Worm (Caenorhabditis elegans) whole organism, L4 larva: ENCODE results near the gene unk-1.

ENCODE experiments used
- aha-1 ChIP-seq: fragments of 150-350 bp; peaks from one replicate; lab custom pipeline; 2014; ENCODE audit warnings: missing biosample characterization, missing genetic modification characterization
- attf-4 ChIP-seq: sonication (generic microtip); optimal IDR thresholded peaks from 3 replicates; lab custom pipeline; 2017; ENCODE audit warnings: missing biosample characterization, missing genetic modification characterization
- ceh-28 ChIP-seq: fragments of 150-350 bp; optimal IDR thresholded peaks from 2 replicates; lab custom pipeline; 2014; ENCODE audit warnings: missing biosample characterization, missing genetic modification reagents, missing genetic modification characterization
- dpl-1 ChIP-seq: fragments of 150-350 bp; optimal IDR thresholded peaks from 2 replicates; lab custom pipeline; 2014; ENCODE audit warnings: missing biosample characterization, missing genetic modification reagents, missing genetic modification characterization
- fkh-10 ChIP-seq: fragments of 150-350 bp; optimal IDR thresholded peaks from 2 replicates; lab custom pipeline; 2014; ENCODE audit warnings: missing biosample characterization, missing genetic modification reagents, missing genetic modification characterization
- fos-1 ChIP-seq: fragments of 150-350 bp; optimal IDR thresholded peaks from 2 replicates; lab custom pipeline; 2014; ENCODE audit warnings: missing biosample characterization, missing genetic modification characterization
- hlh-11 ChIP-seq: fragments of 200-800 bp; sonication (Bioruptor generic); optimal IDR thresholded peaks from 2 replicates; lab custom pipeline; 2018; ENCODE audit warnings: mild to moderate bottlenecking, missing genetic modification characterization, missing compliant biosample characterization
- lsy-2 ChIP-seq, 2 experiments: fragments of 150-350 bp in 1 of 2; sonication (generic microtip) in 1 of 2; optimal IDR thresholded peaks; 2 replicates each; lab custom pipeline; 2014 to 2017; ENCODE audit warnings: missing biosample characterization in 2 of 2, missing genetic modification characterization in 2 of 2
- mdl-1 ChIP-seq, 2 experiments: fragments of 150-350 bp in 1 of 2; sonication (generic microtip) in 1 of 2; optimal IDR thresholded peaks; 2 replicates each; lab custom pipeline; 2014 to 2017; ENCODE audit warnings: missing biosample characterization in 2 of 2, missing genetic modification characterization in 2 of 2
- mep-1 ChIP-seq: fragments of 150-350 bp; sonication (generic microtip); optimal IDR thresholded peaks from 3 replicates; lab custom pipeline; 2014; ENCODE audit warnings: missing biosample characterization, missing genetic modification characterization
- nhr-237 ChIP-seq: sonication (generic microtip); optimal IDR thresholded peaks from 2 replicates; lab custom pipeline; 2017; ENCODE audit warnings: missing biosample characterization, missing genetic modification characterization
- nhr-76 ChIP-seq: fragments of 150-350 bp; optimal IDR thresholded peaks from 2 replicates; lab custom pipeline; 2014; ENCODE audit warnings: missing biosample characterization, missing genetic modification characterization
- unc-39 ChIP-seq: sonication (generic microtip); optimal IDR thresholded peaks from 2 replicates; lab custom pipeline; 2017; ENCODE audit warnings: missing biosample characterization, missing genetic modification characterization
- unc-62 ChIP-seq, 3 experiments: fragments of 150-350 bp in 1 of 3; sonication (generic microtip); optimal IDR thresholded peaks in 2 of 3; peaks in 1 of 3; 1 replicate in 1 of 3; 2 replicates in 2 of 3; lab custom pipeline; 2014 to 2017; ENCODE audit warnings: missing biosample characterization in 3 of 3, missing genetic modification characterization in 3 of 3, missing genetic modification reagents in 3 of 3, missing genotype in 1 of 3

ce11 chrX:8017305-8017704 is 2.5 kb downstream of the unk-1 start:
- peak in 1 of 2 experiments; percentile 54 for TF ChIP-seq lsy-2 (tag; optimal IDR thresholded peaks at IDR 0.05; lab: Kevin White, UChicago)
- no peak for TF ChIP-seq nhr-76 (tag; lab: Kevin White, UChicago)
- TF ChIP-seq fkh-10, result no peak
- TF ChIP-seq fos-1 (tag; lab: Kevin White, UChicago), result no peak
- no peak for TF ChIP-seq ceh-28 (tag; lab: Kevin White, UChicago)
- peak; percentile 7 to 50 for TF ChIP-seq mdl-1 (tag; optimal IDR thresholded peaks at IDR 0.05; lab: Kevin White, UChicago)
- peak; percentile 52 for TF ChIP-seq aha-1 (tag; lab: Kevin White, UChicago)
- TF ChIP-seq dpl-1 (GFP tag; lab: Kevin White, UChicago), result no peak
- TF ChIP-seq unc-39 (tag; lab: Kevin White, UChicago), result no peak
- no peak for TF ChIP-seq unc-62 (GFP tag; optimal IDR thresholded peaks at IDR 0.05 in 1 of 2; lab: Kevin White, UChicago)
- no peak for TF ChIP-seq unc-62 (tag; optimal IDR thresholded peaks at IDR 0.05; lab: Kevin White, UChicago)
- peak; percentile 69 for TF ChIP-seq mep-1 (tag; lab: Kevin White, UChicago)
- no peak for TF ChIP-seq nhr-237
- peak; percentile 47 for TF ChIP-seq hlh-11
- TF ChIP-seq attf-4, result no peak
